Worm (Caenorhabditis elegans) whole organism, mixed stage, embryonic: ENCODE measurements around the gene egl-44.

Experiments used
- M03D4.4 ChIP-seq: sonication (generic microtip); optimal IDR thresholded peaks from 2 replicates; lab custom pipeline; 2017; ENCODE audit warnings: mild to moderate bottlenecking, missing genetic modification characterization, missing compliant biosample characterization
- bed-3 ChIP-seq: fragments of 200-800 bp; sonication (Bioruptor generic); optimal IDR thresholded peaks from 3 replicates; lab custom pipeline; 2018; ENCODE audit warnings: mild to moderate bottlenecking, missing genetic modification characterization, moderate library complexity, missing compliant biosample characterization
- blmp-1 ChIP-seq: fragments of 150-350 bp; optimal IDR thresholded peaks from 2 replicates; lab custom pipeline; 2014; ENCODE audit warnings: missing biosample characterization, missing genetic modification characterization
- ceh-43 ChIP-seq: fragments of 200-800 bp; sonication (Bioruptor generic); optimal IDR thresholded peaks from 2 replicates; lab custom pipeline; 2018; ENCODE audit warnings: mild to moderate bottlenecking, missing genetic modification characterization, moderate library complexity, missing compliant biosample characterization
- ces-1 ChIP-seq: fragments of 150-350 bp; optimal IDR thresholded peaks from 2 replicates; lab custom pipeline; 2014; ENCODE audit warnings: missing biosample characterization, missing genetic modification reagents, missing genetic modification characterization
- cnd-1 ChIP-seq: fragments of 200-800 bp; sonication (Bioruptor generic); optimal IDR thresholded peaks from 2 replicates; lab custom pipeline; 2018; ENCODE audit warnings: mild to moderate bottlenecking, missing genetic modification characterization, missing compliant biosample characterization
- drap-1 ChIP-seq: fragments of 200-800 bp; sonication (Bioruptor generic); optimal IDR thresholded peaks from 3 replicates; lab custom pipeline; 2018; ENCODE audit warnings: mild to moderate bottlenecking, missing genetic modification characterization, missing compliant biosample characterization
- elt-1 ChIP-seq: sonication (generic microtip); optimal IDR thresholded peaks from 2 replicates; lab custom pipeline; 2017; ENCODE audit warnings: missing genetic modification characterization, mild to moderate bottlenecking, missing compliant biosample characterization, antibody characterized with exemption, moderate library complexity, borderline replicate concordance; ENCODE audit not compliant: insufficient read depth
- elt-3 ChIP-seq: fragments of 150-350 bp; optimal IDR thresholded peaks from 2 replicates; lab custom pipeline; 2014; ENCODE audit warnings: missing biosample characterization, missing genetic modification characterization
- flh-1 ChIP-seq: fragments of 200-800 bp; sonication (Bioruptor generic); optimal IDR thresholded peaks from 2 replicates; lab custom pipeline; 2018; ENCODE audit warnings: mild to moderate bottlenecking, missing genetic modification characterization, moderate library complexity, missing compliant biosample characterization
- ham-2 ChIP-seq: fragments of 200-800 bp; sonication (Bioruptor generic); optimal IDR thresholded peaks from 2 replicates; lab custom pipeline; 2018; ENCODE audit warnings: mild to moderate bottlenecking, missing genetic modification characterization, missing compliant biosample characterization
- hlh-1 ChIP-seq: fragments of 150-350 bp; optimal IDR thresholded peaks from 2 replicates; lab custom pipeline; 2014; ENCODE audit warnings: missing biosample characterization, missing genetic modification reagents, missing genetic modification characterization
- lin-13 ChIP-seq: fragments of 150-350 bp; optimal IDR thresholded peaks from 2 replicates; lab custom pipeline; 2014; ENCODE audit warnings: missing biosample characterization, missing genetic modification characterization
- lin-32 ChIP-seq: fragments of 200-800 bp; sonication (Bioruptor generic); optimal IDR thresholded peaks from 2 replicates; lab custom pipeline; 2018; ENCODE audit warnings: mild to moderate bottlenecking, missing genetic modification characterization, missing compliant biosample characterization
- lsy-2 ChIP-seq: fragments of 150-350 bp; optimal IDR thresholded peaks from 2 replicates; lab custom pipeline; 2014; ENCODE audit warnings: missing biosample characterization, missing genetic modification characterization
- mep-1 ChIP-seq: fragments of 150-350 bp; optimal IDR thresholded peaks from 2 replicates; lab custom pipeline; 2017; ENCODE audit warnings: missing biosample characterization, missing genetic modification reagents, missing genetic modification characterization, inconsistent platforms
- nhr-12 ChIP-seq: fragments of 150-350 bp; optimal IDR thresholded peaks from 2 replicates; lab custom pipeline; 2014; ENCODE audit warnings: missing biosample characterization, missing genetic modification characterization
- nhr-2 ChIP-seq: fragments of 150-350 bp; optimal IDR thresholded peaks from 2 replicates; lab custom pipeline; 2014; ENCODE audit warnings: missing biosample characterization, missing genetic modification characterization
- nhr-237 ChIP-seq: fragments of 150-350 bp; optimal IDR thresholded peaks from 2 replicates; lab custom pipeline; 2014; ENCODE audit warnings: missing biosample characterization, missing genetic modification characterization
- nhr-28 ChIP-seq: fragments of 150-350 bp; optimal IDR thresholded peaks from 2 replicates; lab custom pipeline; 2014; ENCODE audit warnings: missing biosample characterization, missing genetic modification characterization
- sptf-1 ChIP-seq: sonication (generic microtip); optimal IDR thresholded peaks from 2 replicates; lab custom pipeline; 2017; ENCODE audit warnings: mild to moderate bottlenecking, missing genetic modification characterization, moderate library complexity, missing compliant biosample characterization
- tbx-8 ChIP-seq: fragments of 200-800 bp; sonication (Bioruptor generic); optimal IDR thresholded peaks from 2 replicates; lab custom pipeline; 2018; ENCODE audit warnings: mild to moderate bottlenecking, missing genetic modification characterization, moderate library complexity, missing compliant biosample characterization
- unc-120 ChIP-seq: sonication (generic microtip); optimal IDR thresholded peaks from 2 replicates; lab custom pipeline; 2017; ENCODE audit warnings: missing genetic modification characterization, missing compliant biosample characterization; ENCODE audit not compliant: poor library complexity, severe bottlenecking
- unc-39 ChIP-seq: fragments of 150-350 bp; optimal IDR thresholded peaks from 2 replicates; lab custom pipeline; 2014; ENCODE audit warnings: missing biosample characterization, missing genetic modification characterization
- unc-62 ChIP-seq: fragments of 150-350 bp; optimal IDR thresholded peaks from 2 replicates; lab custom pipeline; 2014; ENCODE audit warnings: missing biosample characterization, missing genetic modification reagents, missing genetic modification characterization
- zip-8 ChIP-seq: fragments of 150-350 bp; optimal IDR thresholded peaks from 2 replicates; lab custom pipeline; 2014; ENCODE audit warnings: missing biosample characterization, missing genetic modification characterization
- ztf-11 ChIP-seq: fragments of 150-350 bp; optimal IDR thresholded peaks from 2 replicates; lab custom pipeline; 2014; ENCODE audit warnings: missing biosample characterization, missing genetic modification characterization

The egl-44 gene

DNA sequence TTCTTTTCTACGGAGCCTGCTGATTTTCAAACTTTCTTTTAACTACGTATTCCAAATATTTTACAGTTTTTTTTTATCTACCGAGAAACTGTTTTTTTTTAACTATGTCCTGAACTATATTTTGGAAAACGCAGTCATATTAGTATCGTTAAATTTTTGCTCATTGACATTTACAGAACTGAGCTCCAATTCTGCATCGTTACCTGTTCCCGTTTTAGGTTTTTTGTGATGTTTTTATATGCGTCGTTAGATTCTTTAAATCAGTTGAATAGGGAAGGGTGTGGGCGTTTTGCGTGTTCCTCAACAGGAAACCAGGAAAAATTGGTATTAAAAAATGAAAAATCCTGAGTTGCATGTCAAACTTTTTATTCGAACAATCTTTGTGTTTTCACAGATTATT is 35.8 kb upstream of the egl-44 start:
- TF ChIP-seq lsy-2 (tag; lab: Kevin White, UChicago) = no peak
- no peak for TF ChIP-seq nhr-237 (tag; lab: Kevin White, UChicago)
- TF ChIP-seq blmp-1 (tag; lab: Kevin White, UChicago) = no peak
- no peak for TF ChIP-seq unc-120 (tag; lab: Kevin White, UChicago)
- TF ChIP-seq, all 35 proteins: peak for 0

DNA sequence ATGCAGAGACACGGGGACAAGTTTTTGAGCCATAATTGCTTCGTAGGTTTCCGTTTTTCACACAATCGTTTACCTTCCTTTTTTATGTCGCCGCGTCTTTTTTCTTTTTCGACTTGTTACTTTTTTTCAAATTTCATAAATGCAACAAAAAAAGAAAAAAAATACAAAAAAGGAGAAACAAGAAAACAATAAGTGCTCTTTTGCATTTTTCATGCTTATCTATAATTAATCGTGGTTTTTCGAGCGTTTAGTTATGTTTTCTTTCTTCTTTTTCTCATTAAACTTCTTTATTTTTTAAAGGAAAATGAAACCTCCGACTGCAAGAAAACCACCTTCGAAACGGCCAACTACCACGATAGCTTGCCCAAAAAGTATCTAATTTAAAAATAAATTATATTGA is 32.7 kb upstream of the egl-44 start, which contains the start of gene F59G1.4:
Gene F59G1.4, plus strand, starts transcription at position 301 of the 400 bp plus-strand sequence.
- TF ChIP-seq elt-1 (tag; lab: Kevin White, UChicago) (no peak), sptf-1 (tag; lab: Kevin White, UChicago) (no peak), nhr-28 (tag; lab: Kevin White, UChicago) (no peak), ces-1 (no peak), nhr-2 (tag; lab: Kevin White, UChicago) (no peak), lsy-2 (tag; lab: Kevin White, UChicago) (no peak), tbx-8 (GFP tag; lab: Kevin White, UChicago) (no peak), elt-3 (tag; lab: Kevin White, UChicago) (no peak), hlh-1 (tag; lab: Kevin White, UChicago) (no peak), lin-32 (no peak), nhr-237 (tag; lab: Kevin White, UChicago) (no peak), unc-62 (GFP tag; lab: Kevin White, UChicago) (no peak), bed-3 (GFP tag; lab: Kevin White, UChicago) (no peak), ham-2 (no peak)

DNA sequence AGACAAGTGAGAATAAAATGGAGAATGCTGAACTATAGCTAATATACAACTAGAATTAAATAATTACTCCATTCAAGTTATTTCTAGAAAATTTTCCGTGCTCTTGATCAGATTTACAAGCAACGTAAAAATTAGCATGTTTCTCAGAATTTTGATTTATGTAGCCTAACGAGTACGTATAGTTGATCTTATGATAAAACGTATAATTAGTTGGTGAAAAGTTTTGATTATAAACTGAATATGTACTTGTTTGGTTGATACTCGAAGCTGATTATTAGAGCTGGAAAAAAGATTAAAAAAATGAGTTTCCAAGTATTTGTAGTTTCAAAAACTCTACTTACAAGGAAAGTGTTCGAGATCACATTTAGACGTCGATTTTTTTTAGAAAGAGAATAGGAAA is 32.1 kb upstream of the egl-44 start:
- TF ChIP-seq ceh-43 (GFP tag; lab: Kevin White, UChicago) (no peak), flh-1 (GFP tag; lab: Kevin White, UChicago) (no peak), drap-1 (GFP tag; lab: Kevin White, UChicago) (no peak), nhr-28 (tag; lab: Kevin White, UChicago) (no peak), mep-1 (tag; lab: Kevin White, UChicago) (no peak), M03D4.4 (no peak), nhr-2 (tag; lab: Kevin White, UChicago) (no peak), ztf-11 (tag; lab: Kevin White, UChicago) (no peak), nhr-12 (tag; lab: Kevin White, UChicago) (no peak), unc-120 (tag; lab: Kevin White, UChicago) (no peak), lin-32 (no peak), bed-3 (GFP tag; lab: Kevin White, UChicago) (no peak), cnd-1 (tag; lab: Kevin White, UChicago) (no peak), lsy-2 (tag; lab: Kevin White, UChicago) (no peak), ces-1 (no peak), unc-39 (tag; lab: Kevin White, UChicago) (no peak)

DNA sequence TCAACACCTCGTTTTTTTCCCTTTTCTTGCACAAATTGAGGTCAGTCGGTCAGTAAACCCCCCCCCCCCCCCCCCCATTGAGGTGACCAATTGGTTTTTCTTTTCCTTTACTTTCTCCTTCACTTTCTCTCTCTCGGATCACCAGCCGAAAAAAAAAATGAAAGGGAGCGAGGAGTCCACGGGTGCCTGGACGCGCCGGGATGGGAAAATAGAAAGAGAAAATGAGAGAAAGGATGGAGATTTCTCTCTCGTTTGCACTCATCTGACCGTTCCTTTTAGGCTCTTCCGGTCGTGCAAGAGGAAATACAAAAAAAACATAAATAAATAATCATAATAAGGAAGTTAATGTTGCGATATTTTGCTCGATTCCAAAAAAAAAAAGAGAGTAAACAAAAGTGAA is 29.5 kb upstream of the egl-44 start:
- TF ChIP-seq blmp-1 (tag; lab: Kevin White, UChicago) (peak; percentile 53), bed-3 (GFP tag; lab: Kevin White, UChicago) (no peak)
- TF ChIP-seq, all 35 proteins: peak for 1

DNA sequence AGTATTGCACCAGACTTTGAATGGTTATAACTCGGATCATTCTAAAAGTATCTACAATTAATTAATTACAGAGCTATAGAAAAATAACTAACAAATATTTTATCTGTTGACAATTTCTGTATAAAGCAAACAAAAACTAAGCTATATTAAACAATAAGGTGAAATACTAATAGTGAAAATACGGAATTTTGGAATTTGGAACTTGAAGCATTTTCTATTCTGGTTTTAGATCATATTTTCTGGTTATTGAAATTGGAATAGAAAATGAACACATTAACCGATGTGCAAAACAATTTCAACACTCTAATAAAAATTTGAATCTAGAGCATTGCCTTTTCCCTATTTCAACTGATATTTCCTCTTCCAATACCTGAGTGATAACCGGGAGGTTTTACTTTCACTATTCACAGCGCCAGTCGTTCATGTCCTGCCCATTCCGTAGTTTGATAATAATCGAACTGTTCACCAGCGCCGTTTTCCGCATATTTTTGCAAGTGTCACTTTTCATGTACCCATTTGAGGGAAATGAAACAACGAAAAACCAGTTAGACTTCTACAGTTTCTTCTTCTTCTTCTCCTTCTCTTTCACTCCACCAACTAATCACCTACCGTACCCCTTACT is 28.6 kb upstream of the egl-44 start:
- no peak for TF ChIP-seq zip-8 (tag; lab: Kevin White, UChicago)
- TF ChIP-seq blmp-1 (tag; lab: Kevin White, UChicago) = no peak
- TF ChIP-seq mep-1 (tag; lab: Kevin White, UChicago) = no peak
- TF ChIP-seq elt-3 (tag; lab: Kevin White, UChicago) = no peak

DNA sequence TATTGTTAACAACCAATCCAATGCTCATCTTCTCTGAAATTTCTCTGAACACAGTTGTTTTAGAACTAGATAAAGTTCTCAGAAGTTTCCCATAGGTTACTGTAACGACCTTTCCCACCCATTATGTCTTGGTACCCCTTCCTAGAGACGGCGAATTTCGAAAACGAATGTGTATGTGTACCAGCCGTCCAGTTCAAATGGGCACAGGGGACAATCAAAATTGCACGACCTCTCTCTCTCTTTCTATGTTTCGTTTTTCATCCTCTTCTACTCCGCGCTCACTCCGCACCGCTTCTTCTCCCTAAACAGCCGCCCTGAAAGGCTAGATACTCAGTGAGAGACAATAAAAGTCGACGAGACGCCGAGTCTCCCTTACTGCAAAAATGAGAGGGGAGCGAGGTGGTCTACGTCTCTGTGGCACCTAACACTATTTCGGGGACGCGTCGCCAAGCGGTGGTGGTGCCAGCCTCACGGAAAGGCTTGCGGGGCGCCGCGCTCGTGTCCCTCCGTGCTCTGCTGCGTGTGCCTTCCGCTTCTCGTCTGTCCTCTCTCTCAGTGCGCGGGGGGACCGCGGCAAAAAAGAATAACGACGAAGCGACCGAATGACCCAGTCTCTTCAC is 27.1 kb upstream of the egl-44 start:
- TF ChIP-seq lin-13 (tag; lab: Kevin White, UChicago) = no peak
- no peak for TF ChIP-seq zip-8 (tag; lab: Kevin White, UChicago)
- TF ChIP-seq lin-32 = peak; percentile 4
- TF ChIP-seq sptf-1 (tag; lab: Kevin White, UChicago) = peak; percentile 36
